Fruit fly (Drosophila melanogaster): ENCODE results near the gene Ms.

Gene Ms

DNA sequence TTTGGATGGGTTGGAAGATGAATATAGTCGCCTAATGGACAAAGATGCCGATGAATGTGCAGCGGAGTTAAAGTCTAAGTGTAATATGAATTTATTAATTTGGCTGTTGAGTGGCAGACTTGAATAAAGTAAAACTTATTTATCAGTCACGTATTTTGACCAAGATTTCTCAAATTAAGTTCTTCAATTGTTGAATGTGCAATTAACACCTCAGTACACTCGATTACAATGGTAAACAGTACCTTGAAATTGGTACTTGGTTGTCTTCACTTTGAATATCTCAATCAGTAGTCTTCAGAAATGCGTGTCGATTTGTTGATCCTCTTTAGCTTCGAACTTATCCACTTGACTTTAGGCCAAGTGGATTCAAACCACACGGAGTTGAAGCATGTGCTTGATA is 27.9 kb downstream of the Ms start, which contains the start of gene CG13614:
Gene CG13614 (plus strand): TSS at position 301 of the 400 bp plus-strand sequence.
- TF ChIP-seq salr (GFP tag; optimal IDR thresholded peaks at IDR 0.05), result no peak
- TF ChIP-seq spab (GFP tag; optimal IDR thresholded peaks at IDR 0.05), result no peak
- no peak for TF ChIP-seq Gug (GFP tag; IDR thresholded peaks at IDR 0.05)
- no peak for TF ChIP-seq CG8119 (GFP tag; IDR thresholded peaks at IDR 0.05)
- no peak for TF ChIP-seq CG6163 (GFP tag; IDR thresholded peaks at IDR 0.05)
- TF ChIP-seq achi (GFP tag; optimal IDR thresholded peaks at IDR 0.05), result no peak
- TF ChIP-seq CG34406 (GFP tag; optimal IDR thresholded peaks at IDR 0.05), result no peak

DNA sequence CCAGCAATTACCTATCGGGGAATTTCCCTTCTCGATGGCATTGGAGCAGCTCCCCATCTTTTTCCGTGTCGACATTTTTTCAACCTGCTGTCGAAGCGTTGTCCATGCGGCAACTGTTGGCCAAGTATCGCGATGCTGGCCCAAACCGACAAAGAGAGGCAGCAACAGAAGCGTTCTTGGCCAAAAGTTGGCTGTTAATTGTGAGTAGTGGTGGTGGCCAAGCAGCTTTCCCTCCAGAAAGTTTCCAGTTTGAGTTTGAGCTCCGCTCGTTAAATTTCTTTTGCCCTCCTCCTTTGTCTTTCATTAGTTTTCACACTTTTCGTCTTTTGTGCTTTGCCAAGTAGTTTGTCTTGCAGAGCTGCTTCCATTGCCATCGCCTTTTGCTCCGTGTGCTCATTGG is 31.3 kb downstream of the Ms start, which contains the start of gene CG17782:
Gene CG17782 (minus strand): TSS at position 101 of the 400 bp plus-strand sequence.
- TF ChIP-seq CG8119 (GFP tag; IDR thresholded peaks at IDR 0.05) (no peak), CG15336 (GFP tag; IDR thresholded peaks at IDR 0.05) (no peak), fd85E (GFP tag; optimal IDR thresholded peaks at IDR 0.05) (no peak), acj6 (GFP tag; optimal IDR thresholded peaks at IDR 0.05) (no peak)

DNA sequence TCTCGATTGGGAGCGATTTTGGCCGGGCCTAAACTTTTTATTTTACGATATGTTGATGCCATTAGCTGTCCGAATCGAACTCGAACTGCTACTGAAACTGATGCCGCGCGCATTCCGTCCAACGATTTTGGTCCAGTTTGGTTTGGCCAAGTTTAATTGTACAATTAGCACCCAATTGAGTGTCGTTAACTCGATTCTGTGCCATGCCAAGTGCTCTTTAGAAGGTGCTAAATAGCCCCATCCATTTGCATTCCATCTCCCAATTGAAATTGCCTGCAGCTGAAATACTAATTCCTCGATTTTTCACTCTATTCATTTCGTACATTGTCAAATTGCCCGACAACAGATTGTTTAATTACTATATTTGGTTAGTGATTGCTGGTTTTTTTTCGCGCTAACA is 34.2 kb downstream of the Ms start, which contains the start of gene CG17781:
Gene CG17781 (minus strand): TSS at position 101 of the 400 bp plus-strand sequence.
- TF ChIP-seq CG9139 (GFP tag; optimal IDR thresholded peaks at IDR 0.05), result no peak
- TF ChIP-seq fkh (GFP tag; optimal IDR thresholded peaks at IDR 0.05), result no peak
- TF ChIP-seq CG11902 (GFP tag; optimal IDR thresholded peaks at IDR 0.05), result no peak
- no peak for TF ChIP-seq Eip75B (GFP tag; optimal IDR thresholded peaks at IDR 0.05)
- no peak for TF ChIP-seq topi (GFP tag; optimal IDR thresholded peaks at IDR 0.05)
- no peak for TF ChIP-seq Sox15 (GFP tag; optimal IDR thresholded peaks at IDR 0.05)
- TF ChIP-seq achi (GFP tag; optimal IDR thresholded peaks at IDR 0.05), result no peak
- TF ChIP-seq CG3032 (tag; optimal IDR thresholded peaks at IDR 0.05), result no peak

DNA sequence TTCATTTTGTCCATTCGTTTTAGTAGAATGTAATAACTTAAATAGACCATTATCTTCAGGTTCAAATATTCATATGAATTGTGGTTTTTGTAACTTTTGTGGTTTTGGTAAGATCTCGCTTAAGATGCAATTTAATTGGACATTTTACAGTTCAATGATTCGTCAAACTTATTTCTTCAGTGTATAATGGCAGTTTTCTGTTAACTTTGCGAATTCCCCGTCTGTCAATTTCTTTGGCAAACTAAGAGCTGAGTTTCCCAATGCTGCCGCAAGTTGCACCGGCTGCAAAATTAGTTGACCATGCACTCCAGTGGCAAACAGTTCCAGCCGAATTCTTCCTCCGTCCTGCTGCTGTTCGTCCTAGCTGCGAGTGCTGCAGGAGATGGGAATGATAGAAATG is 35.2 kb downstream of the Ms start, which contains the start of gene CG33342:
Gene CG33342 (plus strand): TSS at position 301 of the 400 bp plus-strand sequence.
- no peak for TF ChIP-seq topi (GFP tag; optimal IDR thresholded peaks at IDR 0.05)
- TF ChIP-seq CG9139 (GFP tag; optimal IDR thresholded peaks at IDR 0.05), result no peak

DNA sequence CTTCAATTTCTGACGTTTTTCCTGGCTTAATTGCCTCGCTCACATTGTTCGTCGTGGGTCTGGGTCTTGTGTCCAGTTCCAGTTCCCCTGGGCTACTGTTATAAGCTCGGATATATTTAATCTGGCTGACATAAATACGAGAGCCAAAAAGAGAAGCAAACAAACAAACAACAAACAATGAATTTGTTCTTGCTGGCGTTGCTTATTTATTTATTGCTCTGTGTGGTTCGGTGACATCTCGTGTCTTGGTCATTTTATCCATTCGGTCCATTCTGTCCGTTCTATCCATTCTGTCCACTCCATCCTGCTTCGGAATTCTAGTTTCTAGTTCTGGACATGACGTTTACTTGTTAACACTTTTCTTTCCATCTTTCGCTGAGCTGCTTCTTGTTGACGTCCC is 43.6 kb downstream of the Ms start, which contains the start of gene CG17780:
Gene CG17780 (minus strand): TSS at position 101 of the 400 bp plus-strand sequence.
- no peak for TF ChIP-seq CG6792 (GFP tag; optimal IDR thresholded peaks at IDR 0.05)
- TF ChIP-seq CG31627 (GFP tag; optimal IDR thresholded peaks at IDR 0.05), result no peak
- TF ChIP-seq vri (GFP tag; optimal IDR thresholded peaks at IDR 0.05), result no peak
- TF ChIP-seq Lpt (GFP tag; optimal IDR thresholded peaks at IDR 0.05), result no peak
- TF ChIP-seq CG15336 (GFP tag; IDR thresholded peaks at IDR 0.05), result no peak
- TF ChIP-seq CG4318 (GFP tag; optimal IDR thresholded peaks at IDR 0.05), result no peak
- TF ChIP-seq CG7368 (GFP tag; optimal IDR thresholded peaks at IDR 0.05), result no peak
- TF ChIP-seq Blimp-1 (GFP tag; optimal IDR thresholded peaks at IDR 0.05), result no peak
- TF ChIP-seq Eip93F (GFP tag; optimal IDR thresholded peaks at IDR 0.05), result no peak
- TF ChIP-seq net (GFP tag; optimal IDR thresholded peaks at IDR 0.05), result no peak

DNA sequence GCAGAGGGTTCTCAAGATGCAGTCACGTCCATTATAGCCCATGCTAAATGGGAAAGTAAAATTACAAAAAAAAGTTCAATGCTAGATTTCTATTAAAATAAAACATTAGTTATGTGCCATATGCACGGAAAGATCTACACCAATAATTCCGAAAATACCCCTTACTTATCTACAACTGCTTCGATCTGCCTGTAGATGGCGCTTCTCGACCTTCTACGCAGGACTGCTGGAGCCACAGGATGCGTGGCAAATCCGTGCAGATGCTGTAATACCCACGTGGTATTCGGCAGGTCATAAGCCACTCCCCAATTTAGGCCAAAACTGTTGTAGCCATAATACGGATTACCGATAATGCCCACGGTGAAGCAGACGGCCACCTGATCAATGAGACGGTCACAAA is 45.1 kb downstream of the Ms start:
- TF ChIP-seq CG34406 (GFP tag; optimal IDR thresholded peaks at IDR 0.05), result no peak
- TF ChIP-seq pdm3 (GFP tag; optimal IDR thresholded peaks at IDR 0.05), result no peak
- no peak for TF ChIP-seq CG11294 (GFP tag; IDR thresholded peaks at IDR 0.05)
- no peak for TF ChIP-seq CG15336 (GFP tag; IDR thresholded peaks at IDR 0.05)
- no peak for TF ChIP-seq Gug (GFP tag; IDR thresholded peaks at IDR 0.05)
- no peak for TF ChIP-seq salr (GFP tag; optimal IDR thresholded peaks at IDR 0.05)
- TF ChIP-seq Eip93F (GFP tag; optimal IDR thresholded peaks at IDR 0.05), result no peak
- TF ChIP-seq Hr4 (GFP tag; optimal IDR thresholded peaks at IDR 0.05), result no peak
- no peak for TF ChIP-seq Blimp-1 (GFP tag; optimal IDR thresholded peaks at IDR 0.05)
- no peak for TF ChIP-seq CG16779 (tag; optimal IDR thresholded peaks at IDR 0.05)
- no peak for TF ChIP-seq OdsH (GFP tag; optimal IDR thresholded peaks at IDR 0.05)

Measured in whole organism, prepupa.